Worm (Caenorhabditis elegans): ENCODE measurements around the gene prx-6.

prx-6 gene

ce11 chrV:4665651-4666050, 54.2 kb downstream of the prx-6 start, which contains the start of gene srx-73:
srx-73 (minus strand) TSS chrV:4665751.
- TF ChIP-seq dmd-6 (GFP tag; IDR thresholded peaks at IDR 0.05): no peak
- TF ChIP-seq rbr-2 (tag; optimal IDR thresholded peaks at IDR 0.05): no peak
- no peak for TF ChIP-seq hif-1 (tag; optimal IDR thresholded peaks at IDR 0.05)
- no peak for TF ChIP-seq nhr-77 (tag; optimal IDR thresholded peaks at IDR 0.05)
- no peak for TF ChIP-seq ces-1 (GFP tag; optimal IDR thresholded peaks at IDR 0.05)
- no peak for TF ChIP-seq tag-97 (GFP tag; IDR thresholded peaks at IDR 0.05)
- TF ChIP-seq lin-13 (GFP tag; optimal IDR thresholded peaks at IDR 0.05): no peak
- no peak for TF ChIP-seq sdz-12 (GFP tag; optimal IDR thresholded peaks at IDR 0.05)
- no peak for TF ChIP-seq zip-2 (tag; optimal IDR thresholded peaks at IDR 0.05)
- TF ChIP-seq unc-130 (GFP tag; optimal IDR thresholded peaks at IDR 0.05): no peak
- TF ChIP-seq F37D6.2 (tag; optimal IDR thresholded peaks at IDR 0.05): no peak
- TF ChIP-seq hmg-1.1 (GFP tag; IDR thresholded peaks at IDR 0.05): no peak
- no peak for TF ChIP-seq ctbp-1 (GFP tag; IDR thresholded peaks at IDR 0.05)
- TF ChIP-seq cey-2 (tag; optimal IDR thresholded peaks at IDR 0.05; ENCODE audit: borderline replicate concordance, insufficient read depth): no peak
- no peak for TF ChIP-seq mes-2 (tag; optimal IDR thresholded peaks at IDR 0.05; ENCODE audit: poor library complexity, severe bottlenecking)
- no peak for TF ChIP-seq nhr-11 (tag; optimal IDR thresholded peaks at IDR 0.05)
- TF ChIP-seq ceh-20 (GFP tag; IDR thresholded peaks at IDR 0.05): no peak
- TF ChIP-seq zfp-3 (GFP tag; conservative IDR thresholded peaks at IDR 0.05): no peak

Measured in whole organism, L4 larva.